Worm (Caenorhabditis elegans): ENCODE results near the gene K10B4.1.

K10B4.1 gene

ce11 chrII:186504-186903, 51.2 kb downstream of the K10B4.1 start, which contains the start of gene T01D1.8:
Gene T01D1.8, plus strand, starts transcription at chrII:186739.
- TF ChIP-seq blmp-1 (tag; optimal IDR thresholded peaks at IDR 0.05) (peak; percentile 66), ama-1 (optimal IDR thresholded peaks at IDR 0.05) (no peak)

- TF ChIP-seq efl-1 (optimal IDR thresholded peaks at IDR 0.05) (no peak), efl-1 (GFP tag; optimal IDR thresholded peaks at IDR 0.05 in 1 of 2) (peak in 1 of 2 experiments; percentile 6), swsn-7 (tag; optimal IDR thresholded peaks at IDR 0.05) (no peak)
These were observed 53.7 kb downstream of the K10B4.1 start, which contains the start of gene T01D1.5 for ce11 chrII:188967-189366. Gene T01D1.5, minus strand, starts transcription at chrII:189067.
